Worm (Caenorhabditis elegans): Measurements from ENCODE around the gene ZK353.4.
A peak's percentile ranks its signal among the peaks of the same experiment; 100 is the strongest.

Gene ZK353.4

ce11 chrIII:8375000-8375399 lies 14.4 kb downstream of the ZK353.4 start, which contains the start of gene met-2:
TSS of gene met-2 (plus strand) at chrIII:8375300.
- TF ChIP-seq nhr-47 (tag; optimal IDR thresholded peaks at IDR 0.05) (no peak), efl-1 (optimal IDR thresholded peaks at IDR 0.05) (no peak), efl-1 (GFP tag; optimal IDR thresholded peaks at IDR 0.05 in 1 of 2) (peak in 1 of 2 experiments; percentile 26)

DNA sequence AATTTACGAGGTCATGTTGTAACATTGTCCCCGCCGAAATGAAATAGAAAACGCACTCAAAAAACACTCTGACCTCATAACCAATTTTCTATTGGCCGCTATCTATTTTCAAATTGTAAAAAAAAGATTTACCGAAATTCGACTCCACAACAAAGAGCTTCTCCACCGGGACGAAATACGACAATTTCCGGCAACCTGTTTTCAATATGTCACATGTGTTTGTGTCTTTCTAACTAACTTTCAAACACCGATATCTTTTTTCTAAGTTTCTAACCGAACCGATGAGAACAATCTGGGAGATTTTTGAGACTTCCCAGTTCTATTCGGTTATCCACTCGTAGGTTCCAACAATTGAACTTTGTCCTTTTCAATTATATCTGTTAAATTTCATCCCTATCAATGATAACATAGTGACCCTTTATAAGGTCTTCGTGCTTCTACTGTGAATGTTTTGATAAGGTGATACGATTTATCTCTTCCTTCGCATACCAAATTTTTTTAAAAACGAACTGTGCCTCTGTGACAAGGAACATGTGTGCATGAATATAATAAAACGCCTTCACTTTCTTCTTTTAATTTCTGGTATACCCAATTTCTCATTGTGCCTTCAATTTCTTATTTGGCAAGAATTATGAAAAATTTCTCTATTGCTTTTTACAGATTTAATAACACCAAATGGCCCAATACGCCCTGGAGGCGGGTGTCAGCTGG lies 17.7 kb downstream of the ZK353.4 start, which contains the start of gene lmbr-1:
Gene lmbr-1 (plus strand): TSS at position 661 of the 711 bp plus-strand sequence.
- TF ChIP-seq efl-3 (GFP tag; optimal IDR thresholded peaks at IDR 0.05) (no peak), elt-2 (tag; optimal IDR thresholded peaks at IDR 0.05) (no peak), hlh-4 (tag; optimal IDR thresholded peaks at IDR 0.05) (no peak), irx-1 (tag; optimal IDR thresholded peaks at IDR 0.05) (no peak), blmp-1 (tag; optimal IDR thresholded peaks at IDR 0.05) (peak; percentile 25), ceh-88 (GFP tag; IDR thresholded peaks at IDR 0.05) (no peak), nhr-85 (tag) (peak; percentile 13), fkh-4 (tag; optimal IDR thresholded peaks at IDR 0.05; ENCODE audit: borderline replicate concordance) (peak; percentile 58), dsc-1 (tag; optimal IDR thresholded peaks at IDR 0.05) (peak; percentile 93), ama-1 (optimal IDR thresholded peaks at IDR 0.05) (no peak), efl-1 (optimal IDR thresholded peaks at IDR 0.05) (no peak), efl-1 (GFP tag; optimal IDR thresholded peaks at IDR 0.05 in 1 of 2) (peak in 1 of 2 experiments; percentile 46), grh-1 (GFP tag; IDR thresholded peaks at IDR 0.05) (no peak)

DNA sequence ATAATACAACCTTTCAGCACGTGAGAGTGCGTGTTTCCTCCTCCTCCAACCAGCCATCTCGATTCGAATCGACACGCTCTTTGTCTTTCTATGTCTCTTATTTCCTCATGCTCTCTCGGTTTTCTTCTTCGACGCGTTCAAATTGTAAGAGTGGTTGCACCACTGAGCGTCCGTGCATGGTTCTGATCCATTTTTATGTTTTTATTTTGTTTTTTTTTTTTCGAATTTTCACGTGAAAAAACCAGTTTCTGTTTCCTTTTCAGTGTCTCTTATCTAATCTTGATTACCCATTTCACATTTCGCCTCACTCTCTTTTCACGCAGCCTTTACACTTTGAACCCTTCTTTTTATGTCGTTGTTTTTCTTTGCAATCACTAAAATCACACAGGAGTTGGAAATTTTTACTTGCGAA lies 18.6 kb downstream of the ZK353.4 start:
- peak; percentile 78 for TF ChIP-seq lin-14 (GFP tag; optimal IDR thresholded peaks at IDR 0.05)
- TF ChIP-seq ets-5 (GFP tag; IDR thresholded peaks at IDR 0.05): no peak
- no peak for TF ChIP-seq aly-2 (tag; optimal IDR thresholded peaks at IDR 0.05)
- no peak for TF ChIP-seq skn-1 (tag; optimal IDR thresholded peaks at IDR 0.05)
- TF ChIP-seq blmp-1 (tag; optimal IDR thresholded peaks at IDR 0.05): peak; percentile 76
- no peak for TF ChIP-seq sup-37 (GFP tag; optimal IDR thresholded peaks at IDR 0.05)
- TF ChIP-seq sox-4 (tag; optimal IDR thresholded peaks at IDR 0.05): no peak
- TF ChIP-seq ceh-8 (GFP tag; optimal IDR thresholded peaks at IDR 0.05): no peak
- no peak for TF ChIP-seq sptf-1 (tag; optimal IDR thresholded peaks at IDR 0.05)
- no peak for TF ChIP-seq aha-1 (tag; optimal IDR thresholded peaks at IDR 0.05)
- TF ChIP-seq C16A3.4 (tag; optimal IDR thresholded peaks at IDR 0.05): no peak
- peak in 1 of 2 experiments; percentile 20 for TF ChIP-seq efl-1 (optimal IDR thresholded peaks at IDR 0.05)
- TF ChIP-seq efl-1 (GFP tag; optimal IDR thresholded peaks at IDR 0.05 in 1 of 2): peak; percentile 8 to 66
- peak in 1 of 2 experiments; percentile 74 for TF ChIP-seq mdl-1 (tag; optimal IDR thresholded peaks at IDR 0.05)
- TF ChIP-seq hpl-2 (GFP tag; optimal IDR thresholded peaks at IDR 0.05): no peak
- no peak for TF ChIP-seq zip-4 (GFP tag; optimal IDR thresholded peaks at IDR 0.05)
- TF ChIP-seq nhr-84 (tag; optimal IDR thresholded peaks at IDR 0.05): no peak
- TF ChIP-seq ces-1 (GFP tag; optimal IDR thresholded peaks at IDR 0.05): no peak
- TF ChIP-seq nhr-237 (tag; optimal IDR thresholded peaks at IDR 0.05): no peak
- TF ChIP-seq fos-1 (tag; optimal IDR thresholded peaks at IDR 0.05): no peak
- TF ChIP-seq lin-35 (GFP tag; optimal IDR thresholded peaks at IDR 0.05): peak; percentile 19 to 35
- peak; percentile 56 for TF ChIP-seq nhr-71 (tag; optimal IDR thresholded peaks at IDR 0.05)
- no peak for TF ChIP-seq ztf-4 (tag; optimal IDR thresholded peaks at IDR 0.05)
- no peak for TF ChIP-seq fkh-10 (GFP tag; optimal IDR thresholded peaks at IDR 0.05)
- TF ChIP-seq mep-1 (tag; optimal IDR thresholded peaks at IDR 0.05): peak; percentile 16
- no peak for TF ChIP-seq C34B4.2 (tag; optimal IDR thresholded peaks at IDR 0.05)
- TF ChIP-seq ceh-63 (GFP tag; optimal IDR thresholded peaks at IDR 0.05): no peak
- TF ChIP-seq lin-13 (GFP tag; optimal IDR thresholded peaks at IDR 0.05): no peak
- TF ChIP-seq elt-3 (tag; optimal IDR thresholded peaks at IDR 0.05): peak in 4 of 6 experiments; percentile 53 to 91 (median 72)
- no peak for TF ChIP-seq ceh-90 (tag; optimal IDR thresholded peaks at IDR 0.05)
- no peak for TF ChIP-seq zag-1 (tag; optimal IDR thresholded peaks at IDR 0.05)
- no peak for TF ChIP-seq unc-30 (tag; optimal IDR thresholded peaks at IDR 0.05)
- no peak for TF ChIP-seq nhr-12 (tag; optimal IDR thresholded peaks at IDR 0.05)
- no peak for TF ChIP-seq Y116A8C.19 (tag; optimal IDR thresholded peaks at IDR 0.05; ENCODE audit: borderline replicate concordance)
- TF ChIP-seq alr-1 (tag; optimal IDR thresholded peaks at IDR 0.05; ENCODE audit: borderline replicate concordance): no peak
- no peak for TF ChIP-seq lin-15B (tag; optimal IDR thresholded peaks at IDR 0.05)
- TF ChIP-seq nhr-76 (tag; optimal IDR thresholded peaks at IDR 0.05): no peak
- no peak for TF ChIP-seq C04F5.9 (tag; optimal IDR thresholded peaks at IDR 0.05)
